Fruit fly (Drosophila melanogaster) whole organism, adult: ENCODE results near the gene Rubicon.
A peak's percentile ranks its signal among the peaks of the same experiment; 100 is the strongest.

Experiments used
- Mnt ChIP-seq: fragments of 200-800 bp; sonication (Bioruptor generic); optimal IDR thresholded peaks from 2 replicates; lab custom pipeline; 2016; ENCODE audit warnings: missing biosample characterization, mild to moderate bottlenecking, missing genetic modification characterization
- bab1 ChIP-seq: fragments of 200-800 bp; sonication (Bioruptor generic); optimal IDR thresholded peaks from 3 replicates; lab custom pipeline; 2019; ENCODE audit warnings: missing biosample characterization, mild to moderate bottlenecking, missing genetic modification characterization, moderate library complexity
- kay ChIP-seq: fragments of 200-800 bp; sonication (Bioruptor generic); peaks from one replicate; lab custom pipeline; 2016; ENCODE audit warnings: missing biosample characterization, missing genetic modification characterization, borderline replicate concordance
- tj ChIP-seq: fragments of 200-800 bp; sonication (Bioruptor generic); optimal IDR thresholded peaks from 3 replicates; lab custom pipeline; 2017; ENCODE audit warnings: missing biosample characterization, mild to moderate bottlenecking, missing genetic modification characterization, moderate library complexity

dm6 chrX:8681189-8681821 is 4.4 kb downstream of the Rubicon start, which contains the start of gene CAH3:
- TF ChIP-seq kay (peak; percentile 96), Mnt (GFP tag; lab: Kevin White, UChicago) (peak; percentile 88), tj (peak; percentile 78), bab1 (peak; percentile 97)
